Worm (Caenorhabditis elegans): Measurements from ENCODE around the gene eat-4.

Gene eat-4

DNA sequence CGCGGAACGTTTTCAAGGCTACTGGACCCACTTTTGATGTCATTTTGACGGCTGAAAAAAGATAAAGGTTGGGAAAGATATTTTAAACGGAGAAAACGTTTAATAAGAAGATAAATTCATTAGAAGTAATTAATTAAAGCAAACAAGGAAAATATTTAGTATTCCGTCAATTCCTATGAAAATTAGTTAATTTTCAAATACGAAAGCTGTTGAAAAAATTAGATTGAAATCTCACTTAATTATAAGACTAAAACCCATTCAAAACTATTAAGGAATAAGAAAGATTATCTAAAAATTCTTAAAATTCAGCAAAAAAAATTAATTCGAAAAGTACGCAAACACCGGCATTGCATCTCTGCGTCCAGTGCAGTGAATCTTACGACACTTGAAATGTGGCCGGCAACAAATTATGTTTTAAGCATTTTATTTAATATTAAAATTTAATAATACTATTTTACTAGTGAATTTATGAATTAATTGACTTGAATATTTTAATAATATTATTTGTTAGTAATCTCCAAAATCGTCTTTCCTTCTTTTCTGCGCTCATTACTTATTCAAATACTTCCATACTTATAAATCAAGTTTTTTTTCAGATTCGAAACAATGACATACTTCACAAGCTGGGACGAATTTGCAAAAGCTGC lies 8.2 kb downstream of the eat-4 start, which contains the start of the genes ZK512.2 and ZK512.4:
Gene ZK512.2, minus strand, starts transcription at position 51 of the 647 bp plus-strand sequence.
Gene ZK512.4, plus strand, starts transcription at position 597 of the 647 bp plus-strand sequence.
- TF ChIP-seq zag-1 (tag; optimal IDR thresholded peaks at IDR 0.05) (no peak), elt-1 (tag; optimal IDR thresholded peaks at IDR 0.05) (no peak), ZK546.5 (tag; optimal IDR thresholded peaks at IDR 0.05) (no peak), nhr-6 (tag; optimal IDR thresholded peaks at IDR 0.05) (no peak), sma-3 (GFP tag; optimal IDR thresholded peaks at IDR 0.05) (no peak), lin-39 (tag; optimal IDR thresholded peaks at IDR 0.05) (no peak), blmp-1 (tag; optimal IDR thresholded peaks at IDR 0.05; ENCODE audit: insufficient read depth) (no peak), sem-4 (tag; optimal IDR thresholded peaks at IDR 0.05) (no peak), F13H6.1 (tag; optimal IDR thresholded peaks at IDR 0.05) (no peak), gmeb-1 (tag; optimal IDR thresholded peaks at IDR 0.05) (peak; percentile 29), fos-1 (tag; optimal IDR thresholded peaks at IDR 0.05) (no peak), Y55F3AM.14 (GFP tag; optimal IDR thresholded peaks at IDR 0.05) (no peak), nhr-25 (tag; optimal IDR thresholded peaks at IDR 0.05) (no peak), nhr-237 (tag; optimal IDR thresholded peaks at IDR 0.05) (no peak), sma-9 (GFP tag; optimal IDR thresholded peaks at IDR 0.05) (no peak), sma-9 (tag; optimal IDR thresholded peaks at IDR 0.05) (no peak), nhr-10 (tag; optimal IDR thresholded peaks at IDR 0.05) (no peak), ztf-11 (tag; optimal IDR thresholded peaks at IDR 0.05) (no peak), ceh-16 (tag; optimal IDR thresholded peaks at IDR 0.05) (no peak), egl-27 (tag; optimal IDR thresholded peaks at IDR 0.05) (no peak), unc-39 (tag; optimal IDR thresholded peaks at IDR 0.05) (no peak), crh-2 (tag; optimal IDR thresholded peaks at IDR 0.05) (peak; percentile 7), ama-1 (optimal IDR thresholded peaks at IDR 0.05) (no peak), lin-11 (tag; optimal IDR thresholded peaks at IDR 0.05) (no peak), nhr-11 (tag; optimal IDR thresholded peaks at IDR 0.05) (no peak), unc-55 (GFP tag; optimal IDR thresholded peaks at IDR 0.05) (peak; percentile 38), mab-5 (tag; optimal IDR thresholded peaks at IDR 0.05) (no peak), nhr-77 (tag; optimal IDR thresholded peaks at IDR 0.05) (no peak), peb-1 (tag; optimal IDR thresholded peaks at IDR 0.05) (no peak), nhr-12 (tag; optimal IDR thresholded peaks at IDR 0.05) (no peak), C34F6.9 (tag; optimal IDR thresholded peaks at IDR 0.05) (peak; percentile 28), unc-62 (GFP tag; optimal IDR thresholded peaks at IDR 0.05) (no peak), snpc-4 (tag; optimal IDR thresholded peaks at IDR 0.05) (no peak), nhr-23 (tag; optimal IDR thresholded peaks at IDR 0.05) (no peak), elt-3 (tag; optimal IDR thresholded peaks at IDR 0.05) (no peak), lsy-2 (tag; optimal IDR thresholded peaks at IDR 0.05) (peak in 1 of 2 experiments; percentile 50), mbf-1 (tag; optimal IDR thresholded peaks at IDR 0.05) (no peak), aly-2 (tag; optimal IDR thresholded peaks at IDR 0.05) (no peak)

DNA sequence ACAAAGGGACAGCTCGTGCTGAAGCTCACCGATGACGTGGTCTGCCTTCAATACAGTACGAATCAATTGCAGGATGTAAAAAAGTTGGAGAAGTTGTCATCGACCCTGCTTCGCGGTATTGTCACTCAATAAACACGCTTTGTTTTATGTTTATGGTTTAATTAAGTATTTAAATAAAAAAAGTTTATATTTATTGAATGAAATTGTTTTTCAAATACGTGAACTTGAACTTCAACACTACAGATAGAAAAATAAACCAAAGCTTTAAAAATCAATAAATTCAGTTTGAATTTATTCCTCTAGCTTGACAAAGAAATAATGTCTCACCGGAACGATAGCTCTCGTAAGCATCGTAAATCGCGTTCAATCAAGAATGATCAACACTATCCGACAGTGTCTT lies 9.1 kb downstream of the eat-4 start, which contains the start of gene ZK512.8:
Gene ZK512.8, plus strand, starts transcription at position 301 of the 400 bp plus-strand sequence.
- TF ChIP-seq ztf-1 (GFP tag; conservative IDR thresholded peaks at IDR 0.05) (no peak), lin-11 (tag; optimal IDR thresholded peaks at IDR 0.05) (no peak), ZK546.5 (tag; optimal IDR thresholded peaks at IDR 0.05) (no peak), nhr-23 (tag; optimal IDR thresholded peaks at IDR 0.05) (no peak), aly-2 (tag; optimal IDR thresholded peaks at IDR 0.05) (no peak), peb-1 (tag; optimal IDR thresholded peaks at IDR 0.05) (no peak), alr-1 (tag; optimal IDR thresholded peaks at IDR 0.05) (no peak), nhr-11 (tag; optimal IDR thresholded peaks at IDR 0.05) (no peak), unc-39 (tag; optimal IDR thresholded peaks at IDR 0.05) (no peak), fos-1 (tag; optimal IDR thresholded peaks at IDR 0.05) (no peak)

ce11 chrIII:9149132-9149531 lies 12.4 kb downstream of the eat-4 start:
- TF ChIP-seq mbf-1 (tag; optimal IDR thresholded peaks at IDR 0.05), result no peak
- no peak for TF ChIP-seq crh-2 (tag; optimal IDR thresholded peaks at IDR 0.05)
- TF ChIP-seq unc-39 (tag; optimal IDR thresholded peaks at IDR 0.05), result no peak
- TF ChIP-seq sem-4 (tag; optimal IDR thresholded peaks at IDR 0.05), result no peak
- no peak for TF ChIP-seq nhr-25 (tag; optimal IDR thresholded peaks at IDR 0.05)
- no peak for TF ChIP-seq nhr-10 (tag; optimal IDR thresholded peaks at IDR 0.05)
- no peak for TF ChIP-seq lin-11 (tag; optimal IDR thresholded peaks at IDR 0.05)
- TF ChIP-seq mdl-1 (tag; optimal IDR thresholded peaks at IDR 0.05), result no peak
- no peak for TF ChIP-seq blmp-1 (tag; optimal IDR thresholded peaks at IDR 0.05; ENCODE audit: insufficient read depth)
- TF ChIP-seq F13H6.1 (tag; optimal IDR thresholded peaks at IDR 0.05), result no peak
- no peak for TF ChIP-seq ztf-11 (tag; optimal IDR thresholded peaks at IDR 0.05)
- no peak for TF ChIP-seq peb-1 (tag; optimal IDR thresholded peaks at IDR 0.05)
- no peak for TF ChIP-seq nhr-77 (tag; optimal IDR thresholded peaks at IDR 0.05)
- TF ChIP-seq Y55F3AM.14 (GFP tag; optimal IDR thresholded peaks at IDR 0.05), result no peak
- no peak for TF ChIP-seq nhr-6 (tag; optimal IDR thresholded peaks at IDR 0.05)
- TF ChIP-seq ztf-4 (tag; optimal IDR thresholded peaks at IDR 0.05), result no peak
- TF ChIP-seq lin-39 (tag; optimal IDR thresholded peaks at IDR 0.05), result no peak
- no peak for TF ChIP-seq dmd-4 (tag; optimal IDR thresholded peaks at IDR 0.05)

Data from whole organism, L2 larva.